Worm (Caenorhabditis elegans) whole organism, L4/young adult: ENCODE results near the gene C03H5.6.

ENCODE experiments used
- W03F9.2 ChIP-seq: fragments of 150-350 bp; optimal IDR thresholded peaks from 2 replicates; lab custom pipeline; 2014; ENCODE audit warnings: missing biosample characterization, missing genetic modification characterization
- dao-5 ChIP-seq: sonication (generic microtip); optimal IDR thresholded peaks from 2 replicates; lab custom pipeline; 2016; ENCODE audit warnings: missing genotype, missing genetic modification characterization, moderate library complexity, missing compliant biosample characterization

DNA sequence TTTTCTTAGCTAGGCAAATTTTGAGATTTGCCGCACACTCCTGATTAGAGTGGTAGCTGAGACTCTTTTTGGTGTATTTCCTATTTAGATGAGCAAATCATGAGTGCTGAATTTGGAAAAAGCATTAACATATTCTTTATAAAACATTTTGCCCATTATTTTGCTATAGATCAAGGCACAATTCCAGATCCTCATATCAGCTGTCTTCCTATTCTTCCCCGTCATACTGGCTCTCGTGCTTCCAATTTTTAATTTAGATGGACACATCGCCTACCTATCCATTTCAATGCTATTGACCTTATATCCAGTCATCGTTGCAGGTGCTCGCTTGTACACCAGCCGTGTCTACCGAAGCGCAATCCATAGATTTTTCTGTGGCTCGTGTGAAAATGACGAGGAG is 19.3 kb downstream of the C03H5.6 start, which contains the start of gene C03H5.7:
- no peak for TF ChIP-seq dao-5 (tag; lab: Kevin White, UChicago)
- no peak for TF ChIP-seq W03F9.2 (tag; lab: Kevin White, UChicago)
